Fruit fly (Drosophila melanogaster) whole organism: Measurements from ENCODE around the gene CtsL3.

Experiments used
- CG8478 ChIP-seq: fragments of >200 bp; optimal IDR thresholded peaks from 2 replicates; lab custom pipeline; 2018; ENCODE audit warnings: inconsistent platforms
- Dll ChIP-seq: fragments of >200 bp; optimal IDR thresholded peaks from 2 replicates; lab custom pipeline; 2017
- EcR ChIP-seq, 2 experiments: fragments of >200 bp; optimal IDR thresholded peaks; 2 replicates each; lab custom pipeline; 2017; ENCODE audit warnings: missing biosample characterization in 2 of 2, missing genetic modification characterization in 2 of 2, missing genetic modification reagents in 2 of 2
- psq ChIP-seq: fragments of >200 bp; optimal IDR thresholded peaks from 2 replicates; lab custom pipeline; 2017
- usp ChIP-seq: fragments of >200 bp; optimal IDR thresholded peaks from 2 replicates; lab custom pipeline; 2017; ENCODE audit warnings: missing biosample characterization, missing genetic modification characterization, mixed read lengths

DNA sequence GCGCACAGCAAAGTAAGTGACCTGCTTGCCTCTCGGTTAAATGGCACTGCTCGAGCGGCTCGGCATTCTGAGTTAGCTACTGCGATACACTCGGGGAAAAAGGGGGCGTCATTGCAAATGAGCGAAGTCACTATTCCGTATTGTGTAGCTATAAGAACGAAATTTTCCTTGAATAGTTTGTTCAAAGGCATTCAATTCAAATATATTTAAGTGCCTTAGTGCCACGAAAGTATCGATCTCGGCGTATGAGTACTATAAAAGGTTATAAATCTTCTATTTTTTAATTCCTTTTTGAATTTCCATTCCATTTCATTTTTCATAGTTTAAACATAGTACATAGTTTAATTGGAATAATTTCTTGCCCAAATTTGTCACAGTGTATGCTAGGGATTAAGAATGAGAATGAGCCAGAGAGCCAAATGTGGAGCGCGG, 28.8 kb downstream of the CtsL3 start:
- TF ChIP-seq psq (lab: Kevin White, UChicago): no peak
- no peak for TF ChIP-seq Dll
- no peak for TF ChIP-seq EcR (GFP tag; optimal IDR thresholded peaks at IDR 0.05; lab: Kevin White, UChicago)
- TF ChIP-seq CG8478: no peak
- no peak for TF ChIP-seq usp
